Fruit fly (Drosophila melanogaster) whole organism, wandering third instar larva: ENCODE measurements around the gene Set.

Experiments
- Dfd ChIP-seq: fragments of >200 bp; optimal IDR thresholded peaks from 2 replicates; lab custom pipeline; 2017; ENCODE audit warnings: missing biosample characterization, missing genetic modification characterization
- Dif ChIP-seq: fragments of 200-275, 200-300 bp; sonication (Bioruptor generic); optimal IDR thresholded peaks from 2 replicates; lab custom pipeline; 2018; ENCODE audit warnings: missing biosample characterization, missing genetic modification characterization; ENCODE audit not compliant: partially characterized antibody
- Jra ChIP-seq: sonication (Bioruptor generic); optimal IDR thresholded peaks from 2 replicates; lab custom pipeline; 2016; ENCODE audit warnings: missing biosample characterization, missing genetic modification characterization
- Myc ChIP-seq: fragments of >200 bp; optimal IDR thresholded peaks from 2 replicates; lab custom pipeline; 2017
- OdsH ChIP-seq: fragments of 200-800 bp; sonication (Bioruptor generic); optimal IDR thresholded peaks from 2 replicates; lab custom pipeline; 2016; ENCODE audit warnings: missing biosample characterization, mild to moderate bottlenecking, missing genetic modification characterization
- Vsx2 ChIP-seq: fragments of 200-300, 225-300 bp; sonication (Bioruptor generic); optimal IDR thresholded peaks from 2 replicates; lab custom pipeline; 2018; ENCODE audit warnings: missing biosample characterization, missing genetic modification characterization; ENCODE audit not compliant: partially characterized antibody
- br ChIP-seq: fragments of 200-800 bp; sonication (Bioruptor generic); optimal IDR thresholded peaks from 2 replicates; lab custom pipeline; 2016; ENCODE audit warnings: missing biosample characterization, missing genetic modification characterization
- dl ChIP-seq, 2 experiments: fragments of 175-275, 200-275 bp in 1 of 2; fragments of 200-275 bp in 1 of 2; sonication (Bioruptor generic); optimal IDR thresholded peaks; lab custom pipeline; 2018; ENCODE audit warnings: mild to moderate bottlenecking in 2 of 2, missing biosample characterization in 2 of 2, missing genetic modification characterization in 2 of 2, moderate library complexity in 2 of 2; ENCODE audit not compliant: partially characterized antibody in 2 of 2, insufficient read depth in 1 of 2
- dsf ChIP-seq: sonication (Bioruptor generic); optimal IDR thresholded peaks from 2 replicates; lab custom pipeline; 2016; ENCODE audit warnings: missing biosample characterization, missing genetic modification characterization, borderline replicate concordance
- foxo ChIP-seq, 2 experiments: fragments of 200-800 bp; sonication (Bioruptor generic); optimal IDR thresholded peaks; 2 replicates in 1 of 2; 3 replicates in 1 of 2; lab custom pipeline; 2016 to 2017; ENCODE audit warnings: missing biosample characterization in 2 of 2, missing genetic modification characterization in 2 of 2
- fru ChIP-seq: fragments of 200-800 bp; sonication (Bioruptor generic); optimal IDR thresholded peaks from 3 replicates; lab custom pipeline; 2016; ENCODE audit warnings: missing biosample characterization, mild to moderate bottlenecking, missing genetic modification characterization
- psq ChIP-seq: fragments of 200-800 bp; sonication (Bioruptor generic); optimal IDR thresholded peaks from 3 replicates; lab custom pipeline; 2017; ENCODE audit warnings: missing biosample characterization, mild to moderate bottlenecking, missing genetic modification characterization, moderate library complexity
- usp ChIP-seq: fragments of >200 bp; optimal IDR thresholded peaks from 2 replicates; lab custom pipeline; 2017; ENCODE audit warnings: missing biosample characterization, missing genetic modification characterization

- TF ChIP-seq OdsH (GFP tag; lab: Kevin White, UChicago) (no peak), br (GFP tag; lab: Kevin White, UChicago) (no peak), psq (GFP tag; lab: Kevin White, UChicago) (no peak), Dfd (GFP tag; lab: Kevin White, UChicago) (no peak), usp (GFP tag; lab: Kevin White, UChicago) (no peak), dsf (GFP tag; lab: Kevin White, UChicago) (peak; percentile 19), Vsx2 (no peak), foxo (GFP tag; optimal IDR thresholded peaks at IDR 0.05; lab: Kevin White, UChicago) (no peak), Myc (lab: Kevin White, UChicago) (no peak), fru (GFP tag; lab: Kevin White, UChicago) (no peak), Jra (peak; percentile 50), Dif (no peak), dl (GFP tag; optimal IDR thresholded peaks at IDR 0.05; lab: Kevin White, UChicago; ENCODE audit: insufficient read depth in 1 of 2, partially characterized antibody in 2 of 2) (no peak)
Measured at dm6 chr3R:15225279-15225730, 38.0 kb upstream of the Set start, which contains the start of the genes CG31344 and Caf1-55.
